Fruit fly (Drosophila melanogaster): Measurements from ENCODE around the gene CG31313.

- TF ChIP-seq Pif1A (GFP tag; optimal IDR thresholded peaks at IDR 0.05) = no peak
- TF ChIP-seq Pif1B (GFP tag; optimal IDR thresholded peaks at IDR 0.05) = no peak
- TF ChIP-seq fd96Ca (GFP tag; IDR thresholded peaks at IDR 0.05) = no peak
- TF ChIP-seq EcR (GFP tag; optimal IDR thresholded peaks at IDR 0.05) = no peak
- TF ChIP-seq CG14655 (GFP tag; optimal IDR thresholded peaks at IDR 0.05) = no peak
- TF ChIP-seq CG12605 (GFP tag; IDR thresholded peaks at IDR 0.05) = no peak
- TF ChIP-seq CG10348 (GFP tag; IDR thresholded peaks at IDR 0.05) = no peak
- no peak for TF ChIP-seq CG15710 (tag; optimal IDR thresholded peaks at IDR 0.05)
- TF ChIP-seq Ets98B (GFP tag; IDR thresholded peaks at IDR 0.05) = no peak
Measured at dm6 chr3R:14575718-14576187, 8.5 kb upstream of the CG31313 start, which contains the start of gene CG7987.
